Worm (Caenorhabditis elegans) whole organism, L3 larva: ENCODE results near the gene C54E10.7.

Experiments used
- R02D3.7 ChIP-seq: fragments of 150-350 bp; optimal IDR thresholded peaks from 2 replicates; lab custom pipeline; 2014; ENCODE audit warnings: missing biosample characterization, missing genetic modification characterization
- aly-2 ChIP-seq: fragments of 150-350 bp; optimal IDR thresholded peaks from 2 replicates; lab custom pipeline; 2014; ENCODE audit warnings: missing biosample characterization, missing genetic modification characterization
- ama-1 ChIP-seq: fragments of 150-350 bp; optimal IDR thresholded peaks from 2 replicates; lab custom pipeline; 2018
- ceh-28 ChIP-seq: fragments of 150-350 bp; optimal IDR thresholded peaks from 2 replicates; lab custom pipeline; 2014; ENCODE audit warnings: missing biosample characterization, missing genetic modification reagents, missing genetic modification characterization
- ceh-82 ChIP-seq: fragments of 150-350 bp; optimal IDR thresholded peaks from 2 replicates; lab custom pipeline; 2014; ENCODE audit warnings: missing biosample characterization, missing genetic modification characterization
- ceh-9 ChIP-seq: sonication (generic microtip); optimal IDR thresholded peaks from 2 replicates; lab custom pipeline; 2018; ENCODE audit warnings: missing biosample characterization, missing genetic modification characterization
- egl-27 ChIP-seq: sonication (generic microtip); optimal IDR thresholded peaks from 4 replicates; lab custom pipeline; 2017; ENCODE audit warnings: missing biosample characterization, missing genetic modification reagents, missing genetic modification characterization
- egl-5 ChIP-seq: fragments of 150-350 bp; optimal IDR thresholded peaks from 2 replicates; lab custom pipeline; 2017; ENCODE audit warnings: missing biosample characterization, missing genetic modification reagents, missing genetic modification characterization, inconsistent platforms
- elt-1 ChIP-seq: fragments of 150-350 bp; optimal IDR thresholded peaks from 2 replicates; lab custom pipeline; 2014; ENCODE audit warnings: missing biosample characterization, missing genetic modification characterization
- elt-2 ChIP-seq: sonication (generic microtip); optimal IDR thresholded peaks from 2 replicates; lab custom pipeline; 2016; ENCODE audit warnings: missing genetic modification reagents, mild to moderate bottlenecking, missing genetic modification characterization, missing compliant biosample characterization
- elt-3 ChIP-seq, 3 experiments: fragments of 150-350 bp in 1 of 3; sonication (generic microtip) in 2 of 3; optimal IDR thresholded peaks; 2 replicates in 2 of 3; 4 replicates in 1 of 3; lab custom pipeline; 2014 to 2017; ENCODE audit warnings: missing biosample characterization in 3 of 3, missing genetic modification characterization in 3 of 3
- eor-1 ChIP-seq, 2 experiments: fragments of 150-350 bp; optimal IDR thresholded peaks; 2 replicates each; lab custom pipeline; 2014 to 2018; ENCODE audit warnings: missing biosample characterization in 2 of 2, missing genetic modification characterization in 2 of 2
- fos-1 ChIP-seq: fragments of 150-350 bp; optimal IDR thresholded peaks from 2 replicates; lab custom pipeline; 2014; ENCODE audit warnings: missing biosample characterization, missing genetic modification characterization
- hmg-11 ChIP-seq: sonication (generic microtip); optimal IDR thresholded peaks from 2 replicates; lab custom pipeline; 2016; ENCODE audit warnings: missing genetic modification characterization, missing compliant biosample characterization
- jun-1 ChIP-seq: fragments of 150-350 bp; optimal IDR thresholded peaks from 2 replicates; lab custom pipeline; 2014; ENCODE audit warnings: missing biosample characterization, missing genetic modification reagents, missing genetic modification characterization
- lin-15B ChIP-seq: fragments of 150-350 bp; optimal IDR thresholded peaks from 2 replicates; lab custom pipeline; 2014; ENCODE audit warnings: missing biosample characterization, missing genetic modification characterization
- lsy-12 ChIP-seq: sonication (generic microtip); optimal IDR thresholded peaks from 2 replicates; lab custom pipeline; 2016; ENCODE audit warnings: mild to moderate bottlenecking, missing genetic modification characterization, missing compliant biosample characterization
- mdl-1 ChIP-seq: fragments of 150-350 bp; optimal IDR thresholded peaks from 2 replicates; lab custom pipeline; 2014; ENCODE audit warnings: missing biosample characterization, missing genetic modification characterization
- nfya-1 ChIP-seq: sonication (generic microtip); optimal IDR thresholded peaks from 2 replicates; lab custom pipeline; 2017; ENCODE audit warnings: missing genetic modification characterization, mild to moderate bottlenecking, missing compliant biosample characterization, antibody characterized with exemption, moderate library complexity; ENCODE audit not compliant: insufficient read depth
- nhr-12 ChIP-seq: fragments of 150-350 bp; optimal IDR thresholded peaks from 2 replicates; lab custom pipeline; 2014; ENCODE audit warnings: missing biosample characterization, missing genetic modification characterization
- nhr-23 ChIP-seq: fragments of 150-350 bp; optimal IDR thresholded peaks from 2 replicates; lab custom pipeline; 2014; ENCODE audit warnings: missing biosample characterization, missing genetic modification reagents, missing genetic modification characterization
- nhr-237 ChIP-seq: fragments of 150-350 bp; optimal IDR thresholded peaks from 2 replicates; lab custom pipeline; 2014; ENCODE audit warnings: missing biosample characterization, missing genetic modification characterization
- nhr-25 ChIP-seq: sonication (generic microtip); optimal IDR thresholded peaks from 2 replicates; lab custom pipeline; 2017; ENCODE audit warnings: missing biosample characterization, missing genetic modification characterization
- nhr-67 ChIP-seq: fragments of 150-350 bp; optimal IDR thresholded peaks from 2 replicates; lab custom pipeline; 2014; ENCODE audit warnings: missing biosample characterization, missing genetic modification characterization
- nhr-76 ChIP-seq: fragments of 150-350 bp; sonication (generic microtip); optimal IDR thresholded peaks from 5 replicates; lab custom pipeline; 2014; ENCODE audit warnings: missing biosample characterization, missing genetic modification characterization
- pha-4 ChIP-seq: fragments of 150-350 bp; optimal IDR thresholded peaks from 2 replicates; lab custom pipeline; 2014; ENCODE audit warnings: missing biosample characterization, missing genetic modification reagents, missing genetic modification characterization
- sea-2 ChIP-seq: fragments of 150-350 bp; sonication (generic microtip); optimal IDR thresholded peaks from 4 replicates; lab custom pipeline; 2014; ENCODE audit warnings: missing biosample characterization, missing genetic modification reagents, missing genetic modification characterization
- snpc-4 ChIP-seq: fragments of 150-350 bp; optimal IDR thresholded peaks from 2 replicates; lab custom pipeline; 2014; ENCODE audit warnings: missing biosample characterization, missing genetic modification characterization
- tbx-2 ChIP-seq: sonication (generic microtip); optimal IDR thresholded peaks from 2 replicates; lab custom pipeline; 2016; ENCODE audit warnings: mild to moderate bottlenecking, missing genetic modification characterization, missing compliant biosample characterization
- unc-39 ChIP-seq: sonication (generic microtip); optimal IDR thresholded peaks from 4 replicates; lab custom pipeline; 2017; ENCODE audit warnings: missing biosample characterization, missing genetic modification characterization
- unc-62 ChIP-seq: fragments of 150-350 bp; sonication (generic microtip); optimal IDR thresholded peaks from 4 replicates; lab custom pipeline; 2014; ENCODE audit warnings: missing biosample characterization, missing genetic modification reagents, missing genetic modification characterization
- ztf-11 ChIP-seq: fragments of 150-350 bp; optimal IDR thresholded peaks from 2 replicates; lab custom pipeline; 2014; ENCODE audit warnings: missing biosample characterization, missing genetic modification characterization
- ztf-4 ChIP-seq: fragments of 150-350 bp; optimal IDR thresholded peaks from 2 replicates; lab custom pipeline; 2014; ENCODE audit warnings: missing biosample characterization, missing genetic modification characterization

C54E10.7 gene

ce11 chrV:18786694-18787093 lies 24.8 kb upstream of the C54E10.7 start, which contains the start of gene Y17D7B.3:
Gene Y17D7B.3, minus strand, starts transcription at chrV:18786794.
- TF ChIP-seq aly-2 (tag; lab: Kevin White, UChicago) (no peak), eor-1 (tag; optimal IDR thresholded peaks at IDR 0.05; lab: Kevin White, UChicago) (no peak), ztf-4 (no peak), pha-4 (tag; lab: Kevin White, UChicago) (no peak), fos-1 (tag; lab: Kevin White, UChicago) (no peak), nhr-25 (tag; lab: Kevin White, UChicago) (no peak), egl-27 (tag; lab: Kevin White, UChicago) (no peak), unc-39 (tag; lab: Kevin White, UChicago) (no peak), mdl-1 (no peak)
- TF ChIP-seq, all 47 proteins: peak for 0

- TF ChIP-seq nfya-1 = no peak
- TF ChIP-seq elt-2 (tag; lab: Kevin White, UChicago) = peak; percentile 0
Measured at ce11 chrV:18787417-18787918, 24.0 kb upstream of the C54E10.7 start, which contains the start of gene Y17D7B.2. Gene Y17D7B.2, plus strand, starts transcription at chrV:18787739.

- TF ChIP-seq hmg-11 (no peak), pha-4 (tag; lab: Kevin White, UChicago) (peak; percentile 29)
Measured at ce11 chrV:18790658-18791057, 20.8 kb upstream of the C54E10.7 start, which contains the start of gene nhr-231. Gene nhr-231, plus strand, starts transcription at chrV:18790958.

DNA sequence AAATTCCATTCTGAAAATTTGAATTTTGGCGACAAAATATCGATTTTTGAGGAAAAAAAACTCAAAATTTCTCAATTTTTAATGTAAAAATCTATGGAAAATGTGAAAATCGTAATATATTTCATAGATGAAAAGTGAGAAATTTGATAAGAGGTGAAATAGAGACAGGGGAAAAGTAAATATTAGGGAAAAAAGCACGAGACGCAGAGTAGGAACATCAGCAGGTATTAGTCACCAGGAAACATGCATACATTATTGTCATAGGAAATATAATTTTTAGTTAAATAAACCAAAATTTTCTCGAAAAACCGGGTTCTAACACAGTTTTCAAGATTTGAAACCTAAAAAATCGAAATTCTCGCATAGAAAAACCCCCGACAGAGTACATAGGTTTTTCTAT lies 10.6 kb upstream of the C54E10.7 start, which contains the start of gene nhr-170:
TSS of gene nhr-170 (minus strand) at position 16 of the 400 bp plus-strand sequence.
- peak; percentile 80 for TF ChIP-seq pha-4 (tag; lab: Kevin White, UChicago)
- no peak for TF ChIP-seq nhr-237 (tag; lab: Kevin White, UChicago)

DNA sequence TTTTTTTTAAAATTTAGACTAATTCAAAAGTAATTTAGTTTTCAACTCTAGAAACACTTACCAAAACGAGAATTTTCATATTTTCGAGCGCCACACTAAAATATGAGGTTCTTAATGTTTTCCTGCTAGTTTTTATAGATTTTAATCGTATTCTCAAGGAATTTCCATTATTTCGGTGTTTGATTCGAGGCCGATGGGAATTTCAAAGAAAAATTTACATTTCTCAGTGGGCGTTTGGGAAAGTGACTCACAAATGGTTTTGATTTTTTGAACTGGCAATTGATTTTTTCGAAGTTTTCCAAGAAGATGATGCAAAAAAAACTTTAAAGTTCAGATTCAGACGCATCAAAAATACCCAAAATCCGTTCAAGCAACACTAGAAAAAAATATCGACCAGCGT lies 9.4 kb upstream of the C54E10.7 start, which contains the start of gene C54E10.11:
TSS of gene C54E10.11 (minus strand) at position 101 of the 400 bp plus-strand sequence.
- TF ChIP-seq unc-39 (tag; lab: Kevin White, UChicago) (no peak), nfya-1 (no peak), ceh-82 (tag; lab: Kevin White, UChicago) (no peak), nhr-23 (no peak), lin-15B (tag; lab: Kevin White, UChicago) (no peak), ceh-28 (tag; lab: Kevin White, UChicago) (no peak), nhr-12 (tag; lab: Kevin White, UChicago) (no peak), elt-1 (tag; lab: Kevin White, UChicago) (no peak), lsy-12 (tag; lab: Kevin White, UChicago) (no peak), unc-62 (GFP tag; lab: Kevin White, UChicago) (no peak), egl-5 (tag; lab: Kevin White, UChicago) (no peak), tbx-2 (tag; lab: Kevin White, UChicago) (no peak), ztf-11 (tag; lab: Kevin White, UChicago) (no peak), sea-2 (no peak), snpc-4 (no peak), mdl-1 (no peak), ama-1 (lab: Kevin White, UChicago) (no peak), ztf-4 (no peak), elt-3 (tag; optimal IDR thresholded peaks at IDR 0.05; lab: Kevin White, UChicago) (no peak)
- TF ChIP-seq, all 47 proteins: peak for 0

DNA sequence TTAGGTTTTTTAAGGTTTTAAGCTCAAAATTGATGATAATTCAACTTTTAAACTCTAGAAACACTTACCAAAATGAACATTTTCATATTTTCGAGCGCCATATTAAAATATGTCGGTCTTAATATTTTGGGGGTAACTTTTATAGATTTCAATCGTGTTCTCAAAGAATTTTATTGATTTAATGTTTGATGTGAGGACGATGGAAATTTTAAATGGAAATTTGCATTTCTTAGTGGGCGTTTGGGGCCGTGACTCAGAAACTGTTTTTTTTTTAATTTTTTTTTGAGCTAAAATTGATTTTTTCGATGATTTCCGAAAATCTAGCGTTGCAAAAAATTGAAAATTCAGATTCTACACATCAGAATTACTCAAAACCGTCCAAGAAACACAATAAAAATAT lies 8.2 kb upstream of the C54E10.7 start, which contains the start of gene C54E10.10:
TSS of gene C54E10.10 (minus strand) at position 101 of the 400 bp plus-strand sequence.
- TF ChIP-seq snpc-4 (no peak), R02D3.7 (tag; lab: Kevin White, UChicago) (no peak), nhr-76 (no peak), ztf-4 (no peak), nhr-12 (tag; lab: Kevin White, UChicago) (no peak), lin-15B (tag; lab: Kevin White, UChicago) (no peak), ceh-9 (tag; lab: Kevin White, UChicago) (no peak), nfya-1 (no peak), nhr-25 (tag; lab: Kevin White, UChicago) (no peak), lsy-12 (tag; lab: Kevin White, UChicago) (no peak), pha-4 (tag; lab: Kevin White, UChicago) (no peak), jun-1 (no peak), hmg-11 (no peak), egl-5 (tag; lab: Kevin White, UChicago) (no peak), nhr-67 (no peak)
